Worm (Caenorhabditis elegans) whole organism, L2 larva: Measurements from ENCODE around the gene pudl-2.
"Not testable (repeated sequence)": the region's sequence is repeated elsewhere in the genome, so short reads cannot be mapped to it uniquely, and the experiment has no call there.

Source experiments
- blmp-1 ChIP-seq: sonication (generic microtip); optimal IDR thresholded peaks from 2 replicates; lab custom pipeline; 2017; ENCODE audit warnings: missing genetic modification characterization, mild to moderate bottlenecking, missing compliant biosample characterization, antibody characterized with exemption, moderate library complexity; ENCODE audit not compliant: insufficient read depth
- ceh-82 ChIP-seq: fragments of 150-350 bp; optimal IDR thresholded peaks from 2 replicates; lab custom pipeline; 2014; ENCODE audit warnings: missing biosample characterization, missing genetic modification characterization
- fos-1 ChIP-seq: fragments of 150-350 bp; optimal IDR thresholded peaks from 2 replicates; lab custom pipeline; 2014; ENCODE audit warnings: missing biosample characterization, missing genetic modification characterization
- lin-13 ChIP-seq: fragments of 150-350 bp; optimal IDR thresholded peaks from 2 replicates; lab custom pipeline; 2014; ENCODE audit warnings: missing biosample characterization, missing genetic modification reagents, missing genetic modification characterization
- nhr-25 ChIP-seq: fragments of 150-350 bp; sonication (generic microtip); optimal IDR thresholded peaks from 3 replicates; lab custom pipeline; 2014; ENCODE audit warnings: missing biosample characterization, missing genetic modification characterization
- snpc-4 ChIP-seq: fragments of 150-350 bp; optimal IDR thresholded peaks from 2 replicates; lab custom pipeline; 2014; ENCODE audit warnings: missing biosample characterization, missing genetic modification characterization

DNA sequence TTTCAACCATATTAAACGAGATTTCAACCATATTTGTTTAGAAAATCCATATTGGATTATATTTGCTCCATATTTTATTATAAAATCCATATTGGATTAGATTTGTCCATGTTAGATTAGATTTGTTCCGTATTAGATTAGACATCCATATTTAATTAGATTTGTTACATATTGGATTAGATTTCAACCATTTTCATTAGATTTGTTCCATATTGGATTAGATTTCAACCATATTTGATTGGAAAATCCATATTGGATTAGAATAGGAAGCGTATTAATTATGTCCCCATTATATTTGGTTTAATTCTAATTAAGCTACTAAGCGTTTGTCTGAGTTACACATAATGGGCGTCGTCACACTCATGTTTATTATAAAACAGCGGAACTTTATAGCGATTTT is 33.1 kb upstream of the pudl-2 start, which contains the start of gene Y54G2A.44:
- not testable (repeated sequence) for TF ChIP-seq blmp-1 (tag; lab: Kevin White, UChicago); nhr-25; ceh-82; snpc-4 (tag; lab: Kevin White, UChicago); lin-13; fos-1 (tag; lab: Kevin White, UChicago)
